Worm (Caenorhabditis elegans): ENCODE data around the gene irld-50.

The irld-50 gene

DNA sequence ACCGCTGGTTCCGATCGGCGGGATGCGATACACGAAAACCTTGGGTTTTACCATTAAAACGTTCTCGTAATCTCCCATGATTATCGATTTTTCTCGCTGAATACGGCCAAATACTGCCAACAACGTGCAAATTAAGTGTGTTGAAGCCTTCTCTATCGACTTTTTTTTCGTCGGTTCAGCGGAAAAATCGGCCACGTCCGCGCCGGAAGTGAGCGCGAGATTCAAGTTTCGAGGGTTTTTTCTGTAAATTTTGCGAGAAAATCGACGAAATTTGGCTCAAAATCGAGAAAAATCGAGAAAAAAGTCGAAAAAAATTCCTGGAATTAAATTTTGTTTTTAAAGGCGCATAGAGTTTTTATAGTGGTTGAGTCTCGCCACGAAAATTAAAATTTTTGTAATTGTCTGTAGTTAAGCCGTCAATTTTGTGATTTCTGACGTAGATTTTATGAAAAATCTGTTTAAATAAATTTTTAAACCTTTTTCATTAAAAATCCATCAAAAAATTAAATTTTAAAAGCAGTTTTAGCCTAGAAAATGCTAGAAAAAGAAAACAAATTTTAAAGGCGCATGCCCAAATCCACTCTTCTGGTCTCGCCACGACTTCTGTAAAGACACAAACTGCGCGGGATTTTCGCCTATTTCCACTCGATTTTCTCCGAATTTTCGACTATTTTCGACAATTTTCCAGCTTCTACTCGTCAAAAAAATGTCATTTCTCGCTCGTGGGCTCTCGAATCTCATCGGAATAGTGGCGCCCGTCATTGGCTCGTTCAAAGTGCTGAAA is 24.6 kb downstream of the irld-50 start, which contains the start of the genes ncap-1 and Y110A2AR.1:
TSS of gene ncap-1 (minus strand) at position 241 of the 784 bp plus-strand sequence.
TSS of gene Y110A2AR.1 (plus strand) at position 637 of the 784 bp plus-strand sequence.
- TF ChIP-seq lin-54 (GFP tag; optimal IDR thresholded peaks at IDR 0.05), result peak; percentile 58
- no peak for TF ChIP-seq somi-1 (GFP tag; optimal IDR thresholded peaks at IDR 0.05)
- peak; percentile 25; the same call in 1 of the 2 replicates for TF ChIP-seq hmg-1.2 (GFP tag; IDR thresholded peaks at IDR 0.05)
- no peak for TF ChIP-seq hmg-20 (GFP tag; IDR thresholded peaks at IDR 0.05)
- TF ChIP-seq B0336.3 (GFP tag; IDR thresholded peaks at IDR 0.05), result peak; percentile 57; the same call in 1 of the 2 replicates
- TF ChIP-seq madf-8 (GFP tag; conservative IDR thresholded peaks at IDR 0.05), result peak; percentile 80
- TF ChIP-seq rcor-1 (GFP tag; IDR thresholded peaks at IDR 0.05), result 0 out of 2 replicates have a peak, but pooled peaks have one; percentile 29
- TF ChIP-seq efl-1 (GFP tag; optimal IDR thresholded peaks at IDR 0.05), result peak; percentile 87
- TF ChIP-seq ceh-91 (GFP tag; IDR thresholded peaks at IDR 0.05), result peak; percentile 87
- TF ChIP-seq D2030.7 (GFP tag; IDR thresholded peaks at IDR 0.05), result peak; percentile 86
- peak; percentile 28 for TF ChIP-seq tbp1 (GFP tag; optimal IDR thresholded peaks at IDR 0.05)
- no peak for TF ChIP-seq bed-1 (GFP tag; IDR thresholded peaks at IDR 0.05)
- TF ChIP-seq lin-35 (GFP tag; optimal IDR thresholded peaks at IDR 0.05), result no peak
- TF ChIP-seq lsl-1 (GFP tag; optimal IDR thresholded peaks at IDR 0.05), result peak; percentile 100
- TF ChIP-seq F55B11.4 (tag; optimal IDR thresholded peaks at IDR 0.05; ENCODE audit: borderline replicate concordance, insufficient read depth), result no peak
- peak; percentile 4 for TF ChIP-seq snpc-1.1 (tag; optimal IDR thresholded peaks at IDR 0.05; ENCODE audit: insufficient read depth)
- TF ChIP-seq F33H1.4 (GFP tag; IDR thresholded peaks at IDR 0.05), result peak; percentile 99
- peak; percentile 45 for TF ChIP-seq unc-130 (GFP tag; optimal IDR thresholded peaks at IDR 0.05)
- TF ChIP-seq xnd-1 (tag; optimal IDR thresholded peaks at IDR 0.05), result peak; percentile 98
- TF ChIP-seq rpc-1 (optimal IDR thresholded peaks at IDR 0.05), result no peak
- no peak for TF ChIP-seq rpc-1 (tag; optimal IDR thresholded peaks at IDR 0.05)
- peak; percentile 93 for TF ChIP-seq madf-6 (GFP tag; IDR thresholded peaks at IDR 0.05)
- TF ChIP-seq snpc-1.3 (tag; optimal IDR thresholded peaks at IDR 0.05; ENCODE audit: insufficient read depth), result peak; percentile 5
- no peak for TF ChIP-seq sdz-38 (tag; optimal IDR thresholded peaks at IDR 0.05)
- TF ChIP-seq nhr-27 (tag; optimal IDR thresholded peaks at IDR 0.05), result no peak
- peak; percentile 16 for TF ChIP-seq athp-1 (tag; optimal IDR thresholded peaks at IDR 0.05)

DNA sequence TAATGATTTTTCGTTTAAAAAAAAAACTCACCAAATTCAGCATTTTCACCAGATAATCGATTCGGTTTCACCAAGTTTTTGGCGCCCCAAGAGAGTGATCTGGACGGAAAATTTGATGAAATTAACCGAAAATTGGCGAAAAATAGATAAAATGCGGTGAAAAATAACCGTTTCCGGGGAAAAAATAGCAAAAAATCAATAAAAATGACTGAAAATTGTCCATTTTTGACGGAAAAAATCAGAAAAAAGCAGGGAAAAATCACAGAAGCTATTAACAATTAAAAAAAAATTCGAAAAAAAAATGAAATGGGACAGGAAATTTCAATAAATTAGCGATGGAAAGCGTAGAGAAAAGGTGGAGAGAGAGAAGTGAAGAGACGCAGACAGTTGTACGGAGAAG is 30.4 kb downstream of the irld-50 start, which contains the start of gene ubc-15:
TSS of gene ubc-15 (minus strand) at position 101 of the 400 bp plus-strand sequence.
- TF ChIP-seq F57C9.4 (tag; optimal IDR thresholded peaks at IDR 0.05) (no peak), ama-1 (optimal IDR thresholded peaks at IDR 0.05) (no peak), ama-1 (GFP tag; optimal IDR thresholded peaks at IDR 0.05) (no peak), atf-7 (tag; optimal IDR thresholded peaks at IDR 0.05) (peak; percentile 37), snpc-4 (GFP tag; optimal IDR thresholded peaks at IDR 0.05) (no peak), snpc-4 (tag; optimal IDR thresholded peaks at IDR 0.05) (no peak), nhr-27 (tag; optimal IDR thresholded peaks at IDR 0.05) (no peak), ZK185.1 (tag; optimal IDR thresholded peaks at IDR 0.05; ENCODE audit: poor library complexity, severe bottlenecking) (no peak), hmg-1.2 (GFP tag; IDR thresholded peaks at IDR 0.05) (peak; percentile 15; the same call in 1 of the 2 replicates), hrde-1 (tag; optimal IDR thresholded peaks at IDR 0.05; ENCODE audit: borderline replicate concordance) (no peak), xnd-1 (tag; optimal IDR thresholded peaks at IDR 0.05) (no peak), B0261.1 (tag; optimal IDR thresholded peaks at IDR 0.05) (no peak), sea-2 (GFP tag; IDR thresholded peaks at IDR 0.05) (no peak)

All from whole organism, young adult.